Worm (Caenorhabditis elegans) whole organism, midembryonic: Measurements from ENCODE around the gene F10C1.3.

Experiments used
- T22C8.4 ChIP-seq: fragments of 200-800 bp; sonication (Bioruptor generic); IDR thresholded peaks from 2 replicates; pipeline ENCODE4 v1.3.6; 2022; ENCODE audit warnings: missing genetic modification characterization, missing compliant biosample characterization
- cog-1 ChIP-seq: sonication (generic microtip); optimal IDR thresholded peaks from 2 replicates; lab custom pipeline; 2016; ENCODE audit warnings: missing genetic modification characterization, missing compliant biosample characterization
- flt-1 ChIP-seq: fragments of 200-800 bp; sonication (Bioruptor generic); IDR thresholded peaks from 2 replicates; pipeline ENCODE4 v1.3.6; 2022; ENCODE audit warnings: missing genetic modification characterization, missing compliant biosample characterization
- klf-2 ChIP-seq: fragments of 200-800 bp; sonication (Bioruptor generic); conservative IDR thresholded peaks from 2 replicates; pipeline ENCODE4 v1.3.6; 2022; ENCODE audit warnings: missing genetic modification reagents, missing genetic modification characterization, missing compliant biosample characterization
- med-1 ChIP-seq: sonication (generic microtip); optimal IDR thresholded peaks from 2 replicates; lab custom pipeline; 2017; ENCODE audit warnings: missing genetic modification characterization, mild to moderate bottlenecking, missing compliant biosample characterization, antibody characterized with exemption, missing genetic modification reagents; ENCODE audit not compliant: insufficient read depth
- ref-1 ChIP-seq: fragments of 200-800 bp; sonication (Bioruptor generic); conservative IDR thresholded peaks from 2 replicates; pipeline ENCODE4 v1.3.6; 2022; ENCODE audit warnings: missing genetic modification reagents, missing genetic modification characterization, missing compliant biosample characterization
- tab-1 ChIP-seq: fragments of 200-800 bp; sonication (Bioruptor generic); IDR thresholded peaks from 2 replicates; pipeline ENCODE4 v1.3.6; 2022; ENCODE audit warnings: missing genetic modification characterization, missing compliant biosample characterization
- ztf-23 ChIP-seq: fragments of 200-800 bp; sonication (Bioruptor generic); IDR thresholded peaks from 2 replicates; pipeline ENCODE4 v1.3.6; 2022; ENCODE audit warnings: missing genetic modification reagents, missing genetic modification characterization, missing compliant biosample characterization
- ztf-29 ChIP-seq: fragments of 200-800 bp; sonication (Bioruptor generic); IDR thresholded peaks from 2 replicates; pipeline ENCODE4 v1.3.6; 2022; ENCODE audit warnings: missing genetic modification reagents, missing genetic modification characterization, missing compliant biosample characterization

DNA sequence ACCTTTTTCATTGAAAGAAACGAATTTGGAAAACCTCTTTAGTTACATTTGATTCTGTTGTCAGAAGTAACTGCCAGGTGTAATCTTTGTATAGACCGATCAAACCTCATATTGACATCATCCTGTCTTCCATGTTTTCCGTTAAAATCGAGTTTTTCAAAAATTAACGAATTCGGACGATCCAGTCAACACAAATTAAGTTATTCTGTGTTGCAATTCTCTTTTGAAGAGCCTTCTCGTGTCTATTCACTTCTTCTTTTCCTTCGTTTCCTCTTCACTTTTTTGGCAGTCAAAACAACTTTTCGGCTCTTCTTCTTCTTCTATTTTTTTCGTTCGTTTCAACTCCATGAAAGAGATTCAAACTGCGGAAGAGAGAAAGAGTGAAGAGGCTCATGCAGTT lies 49.4 kb downstream of the F10C1.3 start:
- TF ChIP-seq ref-1 (GFP tag; lab: Robert Waterston, UW) (no peak), flt-1 (GFP tag; lab: Robert Waterston, UW) (no peak), ztf-29 (GFP tag; lab: Robert Waterston, UW) (no peak), T22C8.4 (GFP tag; lab: Robert Waterston, UW) (no peak), med-1 (GFP tag; lab: Kevin White, UChicago) (no peak), klf-2 (no peak), tab-1 (GFP tag; lab: Robert Waterston, UW) (no peak), cog-1 (tag; lab: Kevin White, UChicago) (no peak), ztf-23 (no peak)
